Worm (Caenorhabditis elegans): ENCODE data around the gene mrck-1.

Gene mrck-1

DNA sequence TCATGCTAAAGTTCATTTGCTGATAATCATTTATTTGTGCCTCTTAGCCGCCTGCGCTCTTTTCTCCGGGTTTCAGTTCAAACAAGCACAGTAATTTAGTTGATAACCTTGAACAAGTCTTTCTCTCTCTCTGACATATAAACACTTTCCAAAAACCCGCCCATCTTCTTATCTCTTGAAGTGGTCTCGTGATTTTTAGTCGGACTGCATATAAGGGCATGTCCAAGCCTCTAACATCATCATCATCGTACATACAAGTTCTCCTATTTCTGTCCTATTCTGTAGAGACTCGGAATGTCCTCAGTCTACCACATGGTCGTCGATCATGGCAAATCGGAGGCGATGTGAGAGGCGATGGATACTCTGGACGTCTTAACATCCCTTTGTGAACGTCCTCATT, 9.1 kb upstream of the mrck-1 start, which contains the start of gene F31F7.1 (continued):
- TF ChIP-seq nhr-179 (tag; optimal IDR thresholded peaks at IDR 0.05) (no peak), ztf-3 (GFP tag; optimal IDR thresholded peaks at IDR 0.05) (no peak), K12H6.12 (tag; optimal IDR thresholded peaks at IDR 0.05) (no peak), D2030.7 (GFP tag; IDR thresholded peaks at IDR 0.05) (no peak), gei-17 (GFP tag; optimal IDR thresholded peaks at IDR 0.05) (no peak), pbrm-1 (GFP tag; IDR thresholded peaks at IDR 0.05) (0 out of 2 replicates have a peak, but pooled peaks have one; percentile 6), nhr-80 (tag; optimal IDR thresholded peaks at IDR 0.05) (peak; percentile 98), ceh-40 (GFP tag; IDR thresholded peaks at IDR 0.05) (no peak), nhr-27 (tag; optimal IDR thresholded peaks at IDR 0.05) (no peak), athp-1 (tag; optimal IDR thresholded peaks at IDR 0.05) (no peak), zim-3 (tag; optimal IDR thresholded peaks at IDR 0.05) (no peak), rcor-1 (GFP tag; IDR thresholded peaks at IDR 0.05) (no peak), tlf-1 (GFP tag; optimal IDR thresholded peaks at IDR 0.05) (peak; percentile 5), hmg-20 (GFP tag; IDR thresholded peaks at IDR 0.05) (no peak), ceh-100 (GFP tag; IDR thresholded peaks at IDR 0.05) (no peak), sea-2 (GFP tag; IDR thresholded peaks at IDR 0.05) (no peak), ama-1 (optimal IDR thresholded peaks at IDR 0.05) (peak; percentile 77), ama-1 (GFP tag; optimal IDR thresholded peaks at IDR 0.05) (no peak), mes-4 (tag; optimal IDR thresholded peaks at IDR 0.05) (no peak), rec-8 (tag; optimal IDR thresholded peaks at IDR 0.05) (no peak), F22D6.2 (tag; optimal IDR thresholded peaks at IDR 0.05) (no peak), ceh-79 (tag; optimal IDR thresholded peaks at IDR 0.05) (no peak), ztf-6 (GFP tag; IDR thresholded peaks at IDR 0.05) (no peak), snpc-1.1 (tag; optimal IDR thresholded peaks at IDR 0.05; ENCODE audit: insufficient read depth) (no peak), ztf-28 (GFP tag; IDR thresholded peaks at IDR 0.05) (no peak), repo-1 (tag; optimal IDR thresholded peaks at IDR 0.05) (no peak), sdz-38 (tag; optimal IDR thresholded peaks at IDR 0.05) (no peak), unc-130 (GFP tag; optimal IDR thresholded peaks at IDR 0.05) (no peak), C17E4.6 (GFP tag; IDR thresholded peaks at IDR 0.05) (no peak), lag-1 (GFP tag; IDR thresholded peaks at IDR 0.05) (no peak), bed-1 (GFP tag; IDR thresholded peaks at IDR 0.05) (no peak), pha-4 (tag; optimal IDR thresholded peaks at IDR 0.05) (no peak), madf-6 (GFP tag; IDR thresholded peaks at IDR 0.05) (no peak), ztf-22 (GFP tag; optimal IDR thresholded peaks at IDR 0.05) (peak; percentile 76), mxl-1 (tag; optimal IDR thresholded peaks at IDR 0.05) (no peak), attf-3 (GFP tag; conservative IDR thresholded peaks at IDR 0.05) (no peak), ztf-25 (GFP tag; IDR thresholded peaks at IDR 0.05) (no peak), F55B11.4 (tag; optimal IDR thresholded peaks at IDR 0.05; ENCODE audit: borderline replicate concordance, insufficient read depth) (no peak), hmg-1.2 (GFP tag; IDR thresholded peaks at IDR 0.05) (no peak), hrde-1 (tag; optimal IDR thresholded peaks at IDR 0.05; ENCODE audit: borderline replicate concordance) (no peak), ceh-91 (GFP tag; IDR thresholded peaks at IDR 0.05) (no peak), hsf-1 (GFP tag; IDR thresholded peaks at IDR 0.05) (no peak), lsy-27 (tag; optimal IDR thresholded peaks at IDR 0.05; ENCODE audit: borderline replicate concordance, insufficient read depth) (no peak), bed-2 (GFP tag; IDR thresholded peaks at IDR 0.05) (no peak), tbp1 (GFP tag; optimal IDR thresholded peaks at IDR 0.05) (peak; percentile 49), egl-18 (GFP tag; IDR thresholded peaks at IDR 0.05) (no peak), ekl-4 (GFP tag; IDR thresholded peaks at IDR 0.05) (no peak), dpff-1 (tag; optimal IDR thresholded peaks at IDR 0.05) (no peak), cebp-1 (GFP tag; IDR thresholded peaks at IDR 0.05) (no peak), cebp-1 (tag; optimal IDR thresholded peaks at IDR 0.05) (peak; percentile 17)
